Worm (Caenorhabditis elegans) whole organism, late embryonic: ENCODE data around the gene pag-3.

Experiments
- C38D4.7 ChIP-seq: fragments of 200-800 bp; sonication (Bioruptor generic); optimal IDR thresholded peaks from 2 replicates; lab custom pipeline; 2018; ENCODE audit warnings: mild to moderate bottlenecking, missing genetic modification characterization, moderate library complexity, missing compliant biosample characterization
- K02D7.2 ChIP-seq: sonication (generic microtip); optimal IDR thresholded peaks from 2 replicates; lab custom pipeline; 2017; ENCODE audit warnings: mild to moderate bottlenecking, missing genetic modification characterization, missing compliant biosample characterization
- K09A11.1 ChIP-seq: sonication (generic microtip); optimal IDR thresholded peaks from 2 replicates; lab custom pipeline; 2017; ENCODE audit warnings: antibody characterized with exemption, mild to moderate bottlenecking, missing genetic modification characterization, missing compliant biosample characterization; ENCODE audit not compliant: insufficient read depth
- T23F11.4 ChIP-seq: fragments of 200-800 bp; sonication (Bioruptor generic); optimal IDR thresholded peaks from 2 replicates; lab custom pipeline; 2018; ENCODE audit warnings: mild to moderate bottlenecking, missing genetic modification characterization, missing compliant biosample characterization
- Y22D7AL.16 ChIP-seq: sonication (generic microtip); optimal IDR thresholded peaks from 2 replicates; lab custom pipeline; 2016; ENCODE audit warnings: missing genetic modification characterization, missing compliant biosample characterization
- ahr-1 ChIP-seq: sonication (generic microtip); optimal IDR thresholded peaks from 2 replicates; lab custom pipeline; 2016; ENCODE audit warnings: missing genetic modification characterization, missing compliant biosample characterization
- ceh-14 ChIP-seq: sonication (generic microtip); optimal IDR thresholded peaks from 2 replicates; lab custom pipeline; 2016; ENCODE audit warnings: missing genotype, missing genetic modification characterization, missing compliant biosample characterization
- ceh-18 ChIP-seq: sonication (generic microtip); optimal IDR thresholded peaks from 2 replicates; lab custom pipeline; 2016; ENCODE audit warnings: missing genetic modification characterization, missing compliant biosample characterization
- ceh-19 ChIP-seq: fragments of 200-800 bp; sonication (Bioruptor generic); optimal IDR thresholded peaks from 2 replicates; lab custom pipeline; 2018; ENCODE audit warnings: mild to moderate bottlenecking, missing genetic modification characterization, missing compliant biosample characterization
- ceh-22 ChIP-seq: sonication (generic microtip); optimal IDR thresholded peaks from 2 replicates; lab custom pipeline; 2017; ENCODE audit warnings: missing biosample characterization, missing genetic modification characterization
- ceh-45 ChIP-seq: fragments of 200-800 bp; sonication (Bioruptor generic); IDR thresholded peaks from 2 replicates; pipeline ENCODE4 v1.3.6; 2022; ENCODE audit warnings: missing genetic modification reagents, missing genetic modification characterization, missing compliant biosample characterization
- ceh-9 ChIP-seq: sonication (generic microtip); optimal IDR thresholded peaks from 2 replicates; lab custom pipeline; 2016; ENCODE audit warnings: mild to moderate bottlenecking, missing genetic modification characterization, inconsistent platforms, missing compliant biosample characterization
- che-1 ChIP-seq: sonication (generic microtip); optimal IDR thresholded peaks from 2 replicates; lab custom pipeline; 2016; ENCODE audit warnings: mild to moderate bottlenecking, missing genetic modification characterization, missing compliant biosample characterization
- dve-1 ChIP-seq: sonication (generic microtip); optimal IDR thresholded peaks from 2 replicates; lab custom pipeline; 2017; ENCODE audit warnings: antibody characterized with exemption, mild to moderate bottlenecking, missing genetic modification characterization, missing compliant biosample characterization
- elt-2 ChIP-seq: sonication (generic microtip); optimal IDR thresholded peaks from 2 replicates; lab custom pipeline; 2016; ENCODE audit warnings: missing genetic modification reagents, missing genetic modification characterization, missing compliant biosample characterization
- elt-4 ChIP-seq: sonication (generic microtip); optimal IDR thresholded peaks from 2 replicates; lab custom pipeline; 2016; ENCODE audit warnings: missing genetic modification characterization, missing compliant biosample characterization
- eyg-1 ChIP-seq: sonication (generic microtip); optimal IDR thresholded peaks from 2 replicates; lab custom pipeline; 2016; ENCODE audit warnings: missing genotype, missing genetic modification characterization, missing compliant biosample characterization
- fkh-10 ChIP-seq: fragments of 150-350 bp; optimal IDR thresholded peaks from 2 replicates; lab custom pipeline; 2014; ENCODE audit warnings: missing biosample characterization, missing genetic modification reagents, missing genetic modification characterization
- hlh-13 ChIP-seq: fragments of 200-800 bp; sonication (Bioruptor generic); optimal IDR thresholded peaks from 2 replicates; lab custom pipeline; 2018; ENCODE audit warnings: mild to moderate bottlenecking, missing genetic modification characterization, missing compliant biosample characterization
- hlh-15 ChIP-seq: sonication (generic microtip); optimal IDR thresholded peaks from 2 replicates; lab custom pipeline; 2016; ENCODE audit warnings: missing genetic modification characterization, missing compliant biosample characterization
- hlh-30 ChIP-seq: sonication (generic microtip); optimal IDR thresholded peaks from 2 replicates; lab custom pipeline; 2017; ENCODE audit warnings: antibody characterized with exemption, missing genetic modification characterization, missing compliant biosample characterization; ENCODE audit not compliant: insufficient read depth
- pat-9 ChIP-seq: fragments of 200-800 bp; sonication (Bioruptor generic); optimal IDR thresholded peaks from 2 replicates; lab custom pipeline; 2018; ENCODE audit warnings: mild to moderate bottlenecking, missing genetic modification characterization, moderate library complexity, missing compliant biosample characterization
- pax-1 ChIP-seq: fragments of 150-350 bp; optimal IDR thresholded peaks from 2 replicates; lab custom pipeline; 2014; ENCODE audit warnings: missing biosample characterization, missing genetic modification characterization
- pha-4 ChIP-seq: fragments of 150-350 bp; optimal IDR thresholded peaks from 2 replicates; lab custom pipeline; 2018; ENCODE audit warnings: missing biosample characterization, missing genetic modification reagents, missing genetic modification characterization
- pqm-1 ChIP-seq: sonication (generic microtip); optimal IDR thresholded peaks from 2 replicates; lab custom pipeline; 2016; ENCODE audit warnings: missing genetic modification characterization, missing compliant biosample characterization
- pros-1 ChIP-seq: fragments of 150-350 bp; optimal IDR thresholded peaks from 2 replicates; lab custom pipeline; 2014; ENCODE audit warnings: missing biosample characterization, missing genetic modification reagents, missing genetic modification characterization
- ref-2 ChIP-seq: sonication (generic microtip); optimal IDR thresholded peaks from 2 replicates; lab custom pipeline; 2016; ENCODE audit warnings: missing genetic modification characterization, missing compliant biosample characterization
- sdc-2 ChIP-seq: sonication (generic microtip); optimal IDR thresholded peaks from 2 replicates; lab custom pipeline; 2016; ENCODE audit warnings: missing genotype, missing genetic modification characterization, missing compliant biosample characterization
- sox-2 ChIP-seq: fragments of 200-800 bp; sonication (Bioruptor generic); IDR thresholded peaks from 2 replicates; pipeline ENCODE4 v1.3.6; 2022; ENCODE audit warnings: missing genetic modification reagents, missing genetic modification characterization, missing compliant biosample characterization
- tbx-2 ChIP-seq: sonication (generic microtip); optimal IDR thresholded peaks from 2 replicates; lab custom pipeline; 2016; ENCODE audit warnings: missing genetic modification characterization, missing compliant biosample characterization
- ttx-3 ChIP-seq: sonication (generic microtip); optimal IDR thresholded peaks from 2 replicates; lab custom pipeline; 2016; ENCODE audit warnings: missing genetic modification reagents, missing genetic modification characterization, missing compliant biosample characterization
- unc-3 ChIP-seq, 2 experiments: fragments of 200-800 bp in 1 of 2; sonication (Bioruptor generic) in 1 of 2; sonication (generic microtip) in 1 of 2; conservative IDR thresholded peaks in 1 of 2; optimal IDR thresholded peaks in 1 of 2; 2 replicates each; pipeline versions ENCODE4 v1.3.6 to Lab custom; 2016 to 2022; ENCODE audit warnings: missing compliant biosample characterization in 2 of 2, missing genetic modification characterization in 2 of 2, missing genetic modification reagents in 1 of 2
- ztf-16 ChIP-seq: sonication (generic microtip); optimal IDR thresholded peaks from 2 replicates; lab custom pipeline; 2017; ENCODE audit warnings: missing genetic modification characterization, missing compliant biosample characterization

The pag-3 gene

ce11 chrX:14957176-14957575 lies 2.7 kb upstream of the pag-3 start:
- no peak for TF ChIP-seq hlh-13 (GFP tag; lab: Kevin White, UChicago)
- no peak for TF ChIP-seq hlh-15 (tag; lab: Kevin White, UChicago)
- no peak for TF ChIP-seq ceh-14 (tag; lab: Kevin White, UChicago)
- TF ChIP-seq dve-1 (tag; lab: Kevin White, UChicago) = no peak
- TF ChIP-seq, all 69 proteins: peak for 0

ce11 chrX:14951797-14952196 lies 2.7 kb downstream of the pag-3 start:
- TF ChIP-seq K02D7.2 (tag; lab: Kevin White, UChicago) (no peak), ref-2 (no peak), sox-2 (no peak), K09A11.1 (tag; lab: Kevin White, UChicago) (no peak), ceh-19 (GFP tag; lab: Kevin White, UChicago) (no peak), ceh-9 (tag; lab: Kevin White, UChicago) (no peak), sdc-2 (tag; lab: Kevin White, UChicago) (no peak)

- no peak for TF ChIP-seq pat-9 (tag; lab: Kevin White, UChicago)
- TF ChIP-seq T23F11.4 (GFP tag; lab: Kevin White, UChicago) = no peak
- no peak for TF ChIP-seq ceh-9 (tag; lab: Kevin White, UChicago)
Measured at ce11 chrX:14947355-14947668, 7.1 kb downstream of the pag-3 start.

ce11 chrX:14946464-14947354 lies 7.7 kb downstream of the pag-3 start:
- TF ChIP-seq pqm-1 (tag; lab: Kevin White, UChicago) (peak; percentile 12), elt-2 (peak; percentile 93), tbx-2 (peak; percentile 24), hlh-30 (peak; percentile 92), sdc-2 (tag; lab: Kevin White, UChicago) (peak; percentile 8), K02D7.2 (tag; lab: Kevin White, UChicago) (no peak), ahr-1 (no peak), Y22D7AL.16 (tag; lab: Kevin White, UChicago) (no peak), ceh-45 (GFP tag; lab: Robert Waterston, UW) (no peak), ztf-16 (no peak)

ce11 chrX:14946217-14946463 lies 8.3 kb downstream of the pag-3 start, which contains the start of gene mrp-5:
Gene mrp-5 (minus strand): TSS chrX:14946317.
- no peak for TF ChIP-seq ceh-18
- TF ChIP-seq dve-1 (tag; lab: Kevin White, UChicago) = no peak
- TF ChIP-seq T23F11.4 (GFP tag; lab: Kevin White, UChicago) = no peak
- no peak for TF ChIP-seq unc-3 (GFP tag; conservative IDR thresholded peaks at IDR 0.05; lab: Robert Waterston, UW)
- no peak for TF ChIP-seq unc-3 (tag; optimal IDR thresholded peaks at IDR 0.05; lab: Kevin White, UChicago)
- no peak for TF ChIP-seq K02D7.2 (tag; lab: Kevin White, UChicago)
- no peak for TF ChIP-seq C38D4.7
- TF ChIP-seq tbx-2 = no peak
- TF ChIP-seq ttx-3 (tag; lab: Kevin White, UChicago) = no peak
- no peak for TF ChIP-seq pax-1 (tag; lab: Kevin White, UChicago)
- TF ChIP-seq eyg-1 (tag; lab: Kevin White, UChicago) = no peak
- TF ChIP-seq ceh-9 (tag; lab: Kevin White, UChicago) = no peak
- no peak for TF ChIP-seq che-1 (tag; lab: Kevin White, UChicago)
- no peak for TF ChIP-seq sox-2
- TF ChIP-seq pros-1 = no peak
- no peak for TF ChIP-seq elt-4 (tag; lab: Kevin White, UChicago)
- TF ChIP-seq ceh-22 (tag; lab: Kevin White, UChicago) = no peak
- no peak for TF ChIP-seq fkh-10
- TF ChIP-seq pha-4 (tag; lab: Kevin White, UChicago) = no peak
